Fruit fly (Drosophila melanogaster) whole organism: ENCODE data around the gene CG17270.

Experiments
- pan ChIP-seq: fragments of >200 bp; optimal IDR thresholded peaks from 2 replicates; lab custom pipeline; 2017
- psq ChIP-seq: fragments of >200 bp; optimal IDR thresholded peaks from 2 replicates; lab custom pipeline; 2017

- TF ChIP-seq psq (no peak), pan (no peak)
These were observed 16.0 kb upstream of the CG17270 start for dm6 chr3R:20834770-20835183.
